Worm (Caenorhabditis elegans): ENCODE measurements around the gene F58F12.12.

DNA sequence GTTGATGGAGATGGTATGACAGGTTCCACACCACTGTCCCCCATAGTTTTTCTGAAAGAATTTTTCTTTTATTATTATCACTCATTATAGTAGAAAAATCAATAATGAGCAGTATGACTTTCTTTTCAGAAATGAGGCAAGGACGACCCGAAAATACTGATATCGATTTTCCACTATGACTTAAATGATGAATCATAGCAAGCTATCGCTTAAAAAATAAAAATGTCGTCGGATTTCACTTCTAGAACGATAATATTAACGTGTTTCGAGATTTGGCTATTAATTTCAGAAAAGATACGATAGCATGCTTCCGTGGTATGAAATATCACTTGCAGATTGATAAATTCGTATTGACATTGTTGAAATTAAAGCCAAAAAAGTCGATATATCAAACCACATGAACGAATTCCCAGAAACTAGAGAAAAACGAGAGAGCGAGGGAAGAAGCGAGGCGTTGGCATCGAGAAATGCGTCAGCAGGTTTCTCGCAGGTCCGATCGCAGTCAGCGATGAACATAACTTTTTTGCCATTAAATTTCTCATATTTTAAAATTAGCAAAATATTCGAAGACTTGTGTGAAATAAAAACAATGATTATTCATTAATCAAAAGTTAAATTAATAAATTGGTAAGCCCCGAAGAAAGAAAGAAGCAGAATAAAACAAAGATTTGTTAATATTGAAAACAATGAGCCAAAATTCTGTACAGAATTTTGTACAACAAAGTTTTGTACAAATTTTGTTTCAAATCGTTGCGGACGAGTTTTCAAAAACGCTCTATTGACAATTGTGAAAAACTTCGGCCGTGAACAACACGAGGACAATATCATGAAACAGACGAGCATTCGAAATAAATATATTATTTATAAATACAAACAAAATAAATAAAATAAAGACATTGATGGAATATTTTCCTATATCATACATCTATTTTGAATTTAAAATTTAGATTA lies 25.3 kb upstream of the F58F12.12 start, which contains the start of gene C32D5.11:
- TF ChIP-seq unc-130 (tag; optimal IDR thresholded peaks at IDR 0.05) (peak; percentile 49), nhr-12 (tag; optimal IDR thresholded peaks at IDR 0.05) (no peak), efl-3 (GFP tag; optimal IDR thresholded peaks at IDR 0.05) (no peak), nhr-28 (tag; optimal IDR thresholded peaks at IDR 0.05) (no peak), nhr-77 (tag; optimal IDR thresholded peaks at IDR 0.05) (peak; percentile 72), lin-15B (tag; optimal IDR thresholded peaks at IDR 0.05) (peak; percentile 57), nhr-20 (tag; optimal IDR thresholded peaks at IDR 0.05) (peak; percentile 87), lsy-2 (tag; optimal IDR thresholded peaks at IDR 0.05) (peak; percentile 82 to 86), pqm-1 (tag; optimal IDR thresholded peaks at IDR 0.05) (no peak), lin-13 (GFP tag; optimal IDR thresholded peaks at IDR 0.05) (peak; percentile 69), fkh-10 (GFP tag; optimal IDR thresholded peaks at IDR 0.05) (no peak), lin-39 (tag; optimal IDR thresholded peaks at IDR 0.05) (peak; percentile 12), mep-1 (tag; optimal IDR thresholded peaks at IDR 0.05) (peak; percentile 85), unc-30 (tag; optimal IDR thresholded peaks at IDR 0.05) (no peak)
